Fruit fly (Drosophila melanogaster) whole organism, embryonic: ENCODE results near the gene CG14227.

Experiments used
- CG11456 ChIP-seq: fragments of 200-800 bp; sonication (Bioruptor generic); IDR thresholded peaks from 3 replicates; pipeline ENCODE4 v1.3.6; 2022; ENCODE audit warnings: missing biosample characterization, missing genetic modification characterization
- CG12155 ChIP-seq: fragments of 200-800 bp; sonication (Bioruptor generic); optimal IDR thresholded peaks from 3 replicates; lab custom pipeline; 2016; ENCODE audit warnings: missing biosample characterization, missing genetic modification characterization
- CG12391 ChIP-seq: fragments of 200-800 bp; sonication (Bioruptor generic); optimal IDR thresholded peaks from 3 replicates; lab custom pipeline; 2018; ENCODE audit warnings: missing biosample characterization, mild to moderate bottlenecking, missing genetic modification characterization, moderate library complexity
- CG13424 ChIP-seq: fragments of 200-800 bp; sonication (Bioruptor generic); optimal IDR thresholded peaks from 2 replicates; lab custom pipeline; 2019; ENCODE audit warnings: missing biosample characterization, mild to moderate bottlenecking, missing genetic modification characterization, moderate library complexity
- CG15601 ChIP-seq: fragments of 200-800 bp; sonication (Bioruptor generic); optimal IDR thresholded peaks from 3 replicates; lab custom pipeline; 2019; ENCODE audit warnings: missing biosample characterization, mild to moderate bottlenecking, missing genetic modification characterization, moderate library complexity
- CG15696 ChIP-seq: fragments of 200-800 bp; sonication (Bioruptor generic); optimal IDR thresholded peaks from 2 replicates; lab custom pipeline; 2019; ENCODE audit warnings: missing biosample characterization, mild to moderate bottlenecking, missing genetic modification characterization, moderate library complexity
- CG17186 ChIP-seq: fragments of 200-800 bp; sonication (Bioruptor generic); optimal IDR thresholded peaks from 3 replicates; lab custom pipeline; 2017; ENCODE audit warnings: missing biosample characterization, missing genetic modification reagents, missing genetic modification characterization
- CG2129 ChIP-seq: fragments of 200-800 bp; sonication (Bioruptor generic); IDR thresholded peaks from 2 replicates; pipeline ENCODE4 v1.3.6; 2022; ENCODE audit warnings: missing biosample characterization, missing genetic modification characterization; ENCODE audit not compliant: partially characterized antibody
- CG2712 ChIP-seq: fragments of 200-800 bp; optimal IDR thresholded peaks from 3 replicates; lab custom pipeline; 2019; ENCODE audit warnings: missing biosample characterization, mild to moderate bottlenecking, missing genetic modification characterization, moderate library complexity
- CG30020 ChIP-seq: fragments of 200-800 bp; optimal IDR thresholded peaks from 2 replicates; lab custom pipeline; 2019; ENCODE audit warnings: missing biosample characterization, mild to moderate bottlenecking, missing genetic modification characterization, moderate library complexity
- CG30403 ChIP-seq: fragments of 200-800 bp; sonication (Bioruptor generic); optimal IDR thresholded peaks from 3 replicates; lab custom pipeline; 2016; ENCODE audit warnings: missing biosample characterization, missing genetic modification characterization
- CG33557 ChIP-seq: fragments of 200-800 bp; sonication (Bioruptor generic); optimal IDR thresholded peaks from 2 replicates; lab custom pipeline; 2019; ENCODE audit warnings: missing biosample characterization, mild to moderate bottlenecking, missing genetic modification characterization, moderate library complexity
- CG6791 ChIP-seq: fragments of 200-800 bp; sonication (Bioruptor generic); IDR thresholded peaks from 3 replicates; pipeline ENCODE4 v1.3.6; 2022; ENCODE audit warnings: missing biosample characterization, missing genetic modification characterization; ENCODE audit not compliant: partially characterized antibody
- CG7745 ChIP-seq: fragments of 200-800 bp; sonication (Bioruptor generic); optimal IDR thresholded peaks from 2 replicates; lab custom pipeline; 2018; ENCODE audit warnings: missing biosample characterization, mild to moderate bottlenecking, missing genetic modification characterization, moderate library complexity
- CG8359 ChIP-seq: fragments of 200-800 bp; sonication (Bioruptor generic); optimal IDR thresholded peaks from 2 replicates; lab custom pipeline; 2017; ENCODE audit warnings: missing biosample characterization, mild to moderate bottlenecking, missing genetic modification characterization, borderline replicate concordance
- CG9727 ChIP-seq: fragments of 200-800 bp; sonication (Bioruptor generic); optimal IDR thresholded peaks from 3 replicates; lab custom pipeline; 2017; ENCODE audit warnings: missing biosample characterization, mild to moderate bottlenecking, missing genetic modification characterization
- CHES-1-like ChIP-seq: fragments of 200-800 bp; sonication (Bioruptor generic); optimal IDR thresholded peaks from 2 replicates; lab custom pipeline; 2016; ENCODE audit warnings: missing biosample characterization, missing genetic modification characterization
- Dfd ChIP-seq, 2 experiments: fragments of >200 bp; optimal IDR thresholded peaks; 2 replicates each; lab custom pipeline; 2017; ENCODE audit warnings: missing biosample characterization in 2 of 2, missing genetic modification characterization in 2 of 2
- Dll ChIP-seq: fragments of 200-800 bp; sonication (Bioruptor generic); IDR thresholded peaks from 4 replicates; pipeline ENCODE4 v1.3.6; 2022; ENCODE audit warnings: missing biosample characterization, missing genetic modification characterization; ENCODE audit not compliant: partially characterized antibody
- Dref ChIP-seq: fragments of 200-800 bp; sonication (Bioruptor generic); IDR thresholded peaks from 2 replicates; pipeline ENCODE4 v1.3.6; 2022; ENCODE audit warnings: missing biosample characterization, missing genetic modification characterization
- E2f2 ChIP-seq: fragments of 200-800 bp; sonication (Bioruptor generic); IDR thresholded peaks from 2 replicates; pipeline ENCODE4 v1.3.6; 2022; ENCODE audit warnings: missing biosample characterization, missing genetic modification characterization
- Elba2 ChIP-seq: fragments of 200-800 bp; sonication (Bioruptor generic); optimal IDR thresholded peaks from 3 replicates; lab custom pipeline; 2016; ENCODE audit warnings: missing biosample characterization, missing genetic modification characterization
- HLH54F ChIP-seq: fragments of 200-800 bp; sonication (Bioruptor generic); optimal IDR thresholded peaks from 3 replicates; lab custom pipeline; 2016; ENCODE audit warnings: missing biosample characterization, missing genetic modification characterization
- HmgZ ChIP-seq: fragments of 200-800 bp; sonication (Bioruptor generic); optimal IDR thresholded peaks from 2 replicates; lab custom pipeline; 2018; ENCODE audit warnings: missing biosample characterization, mild to moderate bottlenecking, missing genetic modification characterization
- Hsf ChIP-seq: fragments of 200-800 bp; sonication (Bioruptor generic); optimal IDR thresholded peaks from 3 replicates; lab custom pipeline; 2016; ENCODE audit warnings: missing biosample characterization, missing genetic modification characterization
- Lpt ChIP-seq: fragments of >200 bp; optimal IDR thresholded peaks from 2 replicates; lab custom pipeline; 2018; ENCODE audit warnings: missing biosample characterization, missing genetic modification characterization
- NfI ChIP-seq: fragments of 200-800 bp; sonication (Bioruptor generic); optimal IDR thresholded peaks from 3 replicates; lab custom pipeline; 2018; ENCODE audit warnings: missing biosample characterization, mild to moderate bottlenecking, missing genetic modification characterization, moderate library complexity
- Opbp ChIP-seq: fragments of 200-800 bp; sonication (Bioruptor generic); IDR thresholded peaks from 3 replicates; pipeline ENCODE4 v1.3.6; 2022; ENCODE audit warnings: missing biosample characterization, missing genetic modification characterization; ENCODE audit not compliant: partially characterized antibody
- Ptx1 ChIP-seq: fragments of 200-800 bp; sonication (Bioruptor generic); IDR thresholded peaks from 2 replicates; pipeline ENCODE4 v1.3.6; 2022; ENCODE audit warnings: missing biosample characterization, missing genetic modification characterization
- Rfx ChIP-seq: fragments of 200-800 bp; sonication (Bioruptor generic); IDR thresholded peaks from 2 replicates; pipeline ENCODE4 v1.3.6; 2022; ENCODE audit warnings: missing biosample characterization, missing genetic modification characterization
- Scr ChIP-seq: fragments of 200-800 bp; sonication (Bioruptor generic); IDR thresholded peaks from 2 replicates; pipeline ENCODE4 v1.3.6; 2022; ENCODE audit warnings: missing biosample characterization, missing genetic modification characterization; ENCODE audit not compliant: partially characterized antibody
- Xbp1 ChIP-seq: fragments of 200-800 bp; sonication (Bioruptor generic); optimal IDR thresholded peaks from 3 replicates; lab custom pipeline; 2016; ENCODE audit warnings: missing biosample characterization, mild to moderate bottlenecking, missing genetic modification characterization
- amos ChIP-seq: fragments of 200-800 bp; sonication (Bioruptor generic); IDR thresholded peaks from 2 replicates; pipeline ENCODE4 v1.3.6; 2022; ENCODE audit warnings: missing biosample characterization, missing genetic modification characterization; ENCODE audit not compliant: partially characterized antibody
- ato ChIP-seq: fragments of 200-800 bp; sonication (Bioruptor generic); IDR thresholded peaks from 2 replicates; pipeline ENCODE4 v1.3.6; 2022; ENCODE audit warnings: missing biosample characterization, missing genetic modification characterization; ENCODE audit not compliant: partially characterized antibody
- da ChIP-seq: fragments of 200-800 bp; sonication (Bioruptor generic); optimal IDR thresholded peaks from 2 replicates; lab custom pipeline; 2016; ENCODE audit warnings: missing biosample characterization, missing genetic modification characterization
- disco-r ChIP-seq: fragments of 200-800 bp; sonication (Bioruptor generic); optimal IDR thresholded peaks from 2 replicates; lab custom pipeline; 2016; ENCODE audit warnings: missing biosample characterization, missing genetic modification characterization
- grau ChIP-seq: fragments of 200-800 bp; optimal IDR thresholded peaks from 3 replicates; lab custom pipeline; 2019; ENCODE audit warnings: missing biosample characterization, mild to moderate bottlenecking, missing genetic modification characterization, moderate library complexity
- hbn ChIP-seq: fragments of 200-800 bp; sonication (Bioruptor generic); IDR thresholded peaks from 2 replicates; pipeline ENCODE4 v1.3.6; 2022; ENCODE audit warnings: missing biosample characterization, missing genetic modification characterization; ENCODE audit not compliant: partially characterized antibody
- lola ChIP-seq, 3 experiments: fragments of >200 bp in 2 of 3; fragments of 200-800 bp in 1 of 3; sonication (Bioruptor generic) in 1 of 3; optimal IDR thresholded peaks; 2 replicates each; lab custom pipeline; 2017 to 2019; ENCODE audit warnings: missing biosample characterization in 3 of 3, missing genetic modification characterization in 3 of 3, mild to moderate bottlenecking in 1 of 3, moderate library complexity in 1 of 3
- nmo ChIP-seq: fragments of 200-800 bp; sonication (Bioruptor generic); optimal IDR thresholded peaks from 2 replicates; lab custom pipeline; 2018; ENCODE audit warnings: missing biosample characterization, mild to moderate bottlenecking, missing genetic modification characterization, moderate library complexity
- row ChIP-seq: fragments of 200-800 bp; sonication (Bioruptor generic); IDR thresholded peaks from 3 replicates; pipeline ENCODE4 v1.3.6; 2022; ENCODE audit warnings: missing biosample characterization, missing genetic modification characterization
- sens ChIP-seq: fragments of 200-800 bp; sonication (Bioruptor generic); peaks from one replicate; lab custom pipeline; 2016; ENCODE audit warnings: missing biosample characterization, missing genetic modification characterization
- ssp ChIP-seq: fragments of 200-800 bp; sonication (Bioruptor generic); IDR thresholded peaks from 2 replicates; pipeline ENCODE4 v1.3.6; 2022; ENCODE audit warnings: missing biosample characterization, missing genetic modification characterization
- tll ChIP-seq, 2 experiments: fragments of 200-800 bp in 1 of 2; fragments of >200 bp in 1 of 2; sonication (Bioruptor generic) in 1 of 2; optimal IDR thresholded peaks; 2 replicates each; lab custom pipeline; 2017 to 2019; ENCODE audit warnings: missing biosample characterization in 2 of 2, missing genetic modification characterization in 2 of 2, mild to moderate bottlenecking in 1 of 2, moderate library complexity in 1 of 2
- trem ChIP-seq: fragments of 200-800 bp; optimal IDR thresholded peaks from 3 replicates; lab custom pipeline; 2019; ENCODE audit warnings: missing biosample characterization, mild to moderate bottlenecking, missing genetic modification characterization, moderate library complexity
- wdn ChIP-seq: fragments of 200-800 bp; sonication (Bioruptor generic); IDR thresholded peaks from 2 replicates; pipeline ENCODE4 v1.3.6; 2022; ENCODE audit warnings: missing biosample characterization, missing genetic modification characterization
- zen2 ChIP-seq: fragments of 200-800 bp; sonication (Bioruptor generic); IDR thresholded peaks from 3 replicates; pipeline ENCODE4 v1.3.6; 2022; ENCODE audit warnings: missing biosample characterization, missing genetic modification characterization; ENCODE audit not compliant: partially characterized antibody

Gene CG14227

dm6 chrX:19645873-19646541 is 42.7 kb downstream of the CG14227 start, which contains the start of gene Arp10 (continued):
- TF ChIP-seq CG15696 (tag; lab: Kevin White, UChicago) (peak; percentile 13), Elba2 (peak; percentile 56), CG12155 (GFP tag; lab: Kevin White, UChicago) (no peak), zen2 (GFP tag; lab: Robert Waterston, UW) (0 out of 3 replicates have a peak, but pooled peaks have one; percentile 31), CG17186 (GFP tag; lab: Kevin White, UChicago) (peak; percentile 44), Opbp (GFP tag; lab: Robert Waterston, UW) (peak; percentile 60; the same call in 1 of the 3 replicates), Dfd (GFP tag; optimal IDR thresholded peaks at IDR 0.05; lab: Kevin White, UChicago) (peak in 1 of 2 experiments; percentile 22), Rfx (0 out of 2 replicates have a peak, but pooled peaks have one; percentile 16), CG8359 (GFP tag; lab: Kevin White, UChicago) (no peak), CG12391 (tag; lab: Kevin White, UChicago) (peak; percentile 33), ssp (GFP tag; lab: Robert Waterston, UW) (peak; percentile 92), CG6791 (GFP tag; lab: Robert Waterston, UW) (0 out of 3 replicates have a peak, but pooled peaks have one; percentile 50), CG13424 (tag; lab: Kevin White, UChicago) (peak; percentile 14), HLH54F (GFP tag; lab: Kevin White, UChicago) (no peak), ato (GFP tag; lab: Robert Waterston, UW) (peak; percentile 41; the same call in 1 of the 2 replicates), HmgZ (tag; lab: Kevin White, UChicago) (peak; percentile 50), CG11456 (peak; percentile 52; the same call in 1 of the 3 replicates), CG7745 (tag; lab: Kevin White, UChicago) (peak; percentile 98), Dref (GFP tag; lab: Robert Waterston, UW) (peak; percentile 71), CG30403 (GFP tag; lab: Kevin White, UChicago) (peak; percentile 23), grau (peak; percentile 46), Xbp1 (GFP tag; lab: Kevin White, UChicago) (peak; percentile 31), CG2129 (GFP tag; lab: Robert Waterston, UW) (no peak), wdn (no peak), disco-r (GFP tag; lab: Kevin White, UChicago) (no peak), amos (GFP tag; lab: Robert Waterston, UW) (peak; percentile 44; the same call in 1 of the 2 replicates), Hsf (GFP tag; lab: Kevin White, UChicago) (peak; percentile 22), CHES-1-like (GFP tag; lab: Kevin White, UChicago) (peak; percentile 32), CG2712 (tag; lab: Kevin White, UChicago) (peak; percentile 8), hbn (GFP tag; lab: Robert Waterston, UW) (0 out of 2 replicates have a peak, but pooled peaks have one; percentile 31), CG33557 (GFP tag; lab: Kevin White, UChicago) (peak; percentile 2), row (GFP tag; lab: Robert Waterston, UW) (peak; percentile 77), Ptx1 (GFP tag; lab: Robert Waterston, UW) (peak; percentile 17; the same call in 1 of the 2 replicates), Scr (GFP tag; lab: Robert Waterston, UW) (peak; percentile 51), da (GFP tag; lab: Kevin White, UChicago) (no peak), Dll (GFP tag; lab: Robert Waterston, UW) (peak; percentile 59; the same call in 3 of the 4 replicates), E2f2 (GFP tag; lab: Robert Waterston, UW) (peak; percentile 75), nmo (GFP tag; lab: Kevin White, UChicago) (peak; percentile 25), CG15601 (no peak), CG9727 (GFP tag; lab: Kevin White, UChicago) (peak; percentile 18), CG30020 (tag; lab: Kevin White, UChicago) (peak; percentile 88), NfI (no peak), tll (GFP tag; optimal IDR thresholded peaks at IDR 0.05; lab: Kevin White, UChicago) (no peak), lola (GFP tag; optimal IDR thresholded peaks at IDR 0.05; lab: Kevin White, UChicago) (peak in 2 of 3 experiments; percentile 3 to 81), sens (GFP tag; lab: Kevin White, UChicago) (peak; percentile 72), trem (peak; percentile 36), Lpt (GFP tag; lab: Kevin White, UChicago) (no peak)
